Worm (Caenorhabditis elegans) whole organism, L1 larva: ENCODE data around the gene hrpu-1.

Experiments used
- fkh-10 ChIP-seq: sonication (generic microtip); optimal IDR thresholded peaks from 2 replicates; lab custom pipeline; 2017; ENCODE audit warnings: missing biosample characterization, missing genetic modification reagents, missing genetic modification characterization
- nhr-11 ChIP-seq: fragments of 150-350 bp; optimal IDR thresholded peaks from 2 replicates; lab custom pipeline; 2014; ENCODE audit warnings: missing biosample characterization, missing genetic modification characterization
- pax-3 ChIP-seq: fragments of 200-800 bp; sonication (Bioruptor generic); optimal IDR thresholded peaks from 2 replicates; lab custom pipeline; 2018; ENCODE audit warnings: mild to moderate bottlenecking, missing genetic modification characterization, moderate library complexity, missing compliant biosample characterization
- skn-1 ChIP-seq: fragments of 150-350 bp; optimal IDR thresholded peaks from 2 replicates; lab custom pipeline; 2014; ENCODE audit warnings: missing biosample characterization, missing genetic modification characterization
- unc-86 ChIP-seq: sonication (generic microtip); optimal IDR thresholded peaks from 2 replicates; lab custom pipeline; 2016; ENCODE audit warnings: missing genetic modification characterization, missing compliant biosample characterization

ce11 chrIV:15074392-15074791, 35.0 kb downstream of the hrpu-1 start, which contains the start of gene srt-50:
- no peak for TF ChIP-seq skn-1
- no peak for TF ChIP-seq pax-3 (tag; lab: Kevin White, UChicago)
- TF ChIP-seq fkh-10 (GFP tag; lab: Kevin White, UChicago): no peak
- no peak for TF ChIP-seq nhr-11
- no peak for TF ChIP-seq unc-86 (tag; lab: Kevin White, UChicago)
